Fruit fly (Drosophila melanogaster): ENCODE measurements around the gene GATAe.

Gene GATAe

DNA sequence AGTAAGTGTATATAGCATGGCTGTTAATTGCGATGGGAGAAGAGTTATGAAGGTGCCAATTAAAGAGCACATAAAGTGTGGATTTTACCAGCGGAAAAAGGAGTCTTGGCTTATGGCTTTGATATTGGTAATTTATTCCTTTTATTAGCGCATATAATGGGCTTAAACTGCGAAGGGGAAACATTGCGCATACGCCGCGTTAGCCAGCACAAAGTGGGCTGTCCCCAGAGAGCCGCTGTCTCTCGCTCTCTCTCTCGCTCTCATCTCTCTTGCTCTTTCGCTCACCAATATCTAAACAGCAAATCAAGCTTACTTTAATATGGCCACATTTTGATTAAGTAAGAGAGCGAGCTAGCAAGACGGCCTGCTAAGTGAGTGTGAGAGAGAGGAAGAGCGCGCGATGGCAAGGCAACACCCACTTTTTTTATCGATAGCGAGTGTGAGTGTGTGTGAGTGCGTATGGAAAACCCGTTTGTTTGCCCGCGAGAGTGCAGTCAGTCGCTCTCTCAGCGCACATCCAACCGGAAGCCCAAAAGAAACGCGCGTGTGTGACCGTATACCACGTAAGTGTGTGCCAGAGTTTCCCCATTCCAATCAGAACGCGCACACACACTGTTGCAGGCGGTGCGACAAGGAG lies 16.8 kb downstream of the GATAe start, which contains the start of gene pnr (continued):
- 0 out of 2 replicates have a peak, but pooled peaks have one; percentile 12 for TF ChIP-seq CG3847 (GFP tag; IDR thresholded peaks at IDR 0.05)
- no peak for TF ChIP-seq CG8388 (GFP tag; optimal IDR thresholded peaks at IDR 0.05)
- TF ChIP-seq CG17568 (GFP tag; optimal IDR thresholded peaks at IDR 0.05), result no peak
- TF ChIP-seq yki (optimal IDR thresholded peaks at IDR 0.05), result no peak
- no peak for TF ChIP-seq Dad (GFP tag; optimal IDR thresholded peaks at IDR 0.05)
- peak; percentile 79 for TF ChIP-seq ewg (GFP tag; optimal IDR thresholded peaks at IDR 0.05)
- TF ChIP-seq usp (GFP tag; optimal IDR thresholded peaks at IDR 0.05), result no peak
- TF ChIP-seq tx (GFP tag; optimal IDR thresholded peaks at IDR 0.05), result no peak
- no peak; the same call in 2 of the 3 replicates for TF ChIP-seq so (GFP tag; IDR thresholded peaks at IDR 0.05)
- TF ChIP-seq CG13123 (GFP tag; optimal IDR thresholded peaks at IDR 0.05), result no peak
- no peak for TF ChIP-seq Mrtf (GFP tag; IDR thresholded peaks at IDR 0.05)
- peak; percentile 40 for TF ChIP-seq Ets65A (GFP tag)
- TF ChIP-seq eve (GFP tag; optimal IDR thresholded peaks at IDR 0.05), result no peak
- no peak for TF ChIP-seq sima (GFP tag; optimal IDR thresholded peaks at IDR 0.05)
- peak in 1 of 2 experiments; percentile 86 for TF ChIP-seq Pdp1 (GFP tag; optimal IDR thresholded peaks at IDR 0.05)
- TF ChIP-seq CG11247 (GFP tag; IDR thresholded peaks at IDR 0.05), result no peak
- no peak for TF ChIP-seq Six4 (GFP tag; optimal IDR thresholded peaks at IDR 0.05)
- TF ChIP-seq Jarid2 (GFP tag; optimal IDR thresholded peaks at IDR 0.05), result peak; percentile 68
- no peak for TF ChIP-seq CG3726 (GFP tag; IDR thresholded peaks at IDR 0.05)
- TF ChIP-seq CG6689 (GFP tag; IDR thresholded peaks at IDR 0.05), result 0 out of 2 replicates have a peak, but pooled peaks have one; percentile 20
- no peak for TF ChIP-seq zf30C (GFP tag; optimal IDR thresholded peaks at IDR 0.05)
- no peak for TF ChIP-seq CG12236 (GFP tag; optimal IDR thresholded peaks at IDR 0.05)
- TF ChIP-seq pros (GFP tag; optimal IDR thresholded peaks at IDR 0.05), result peak; percentile 33
- TF ChIP-seq CG3065 (GFP tag; optimal IDR thresholded peaks at IDR 0.05), result no peak
- peak; percentile 18 for TF ChIP-seq CG17385 (GFP tag; optimal IDR thresholded peaks at IDR 0.05)
- TF ChIP-seq CG2199 (GFP tag; IDR thresholded peaks at IDR 0.05), result no peak
- no peak for TF ChIP-seq Mad (GFP tag; optimal IDR thresholded peaks at IDR 0.05)
- TF ChIP-seq dati (GFP tag; IDR thresholded peaks at IDR 0.05), result no peak
- no peak for TF ChIP-seq Sin3A (optimal IDR thresholded peaks at IDR 0.05)
- TF ChIP-seq CG9876 (GFP tag; optimal IDR thresholded peaks at IDR 0.05), result peak; percentile 3
- 0 out of 2 replicates have a peak, but pooled peaks have one; percentile 32 for TF ChIP-seq ara (GFP tag; IDR thresholded peaks at IDR 0.05)
- no peak for TF ChIP-seq hth (optimal IDR thresholded peaks at IDR 0.05)
- TF ChIP-seq CG31365 (tag; optimal IDR thresholded peaks at IDR 0.05), result no peak
- no peak for TF ChIP-seq maf-S (GFP tag; optimal IDR thresholded peaks at IDR 0.05)
- no peak for TF ChIP-seq CG15269 (tag; optimal IDR thresholded peaks at IDR 0.05)
- no peak; the same call in 2 of the 3 replicates for TF ChIP-seq tgo (GFP tag; IDR thresholded peaks at IDR 0.05)
- no peak for TF ChIP-seq Dip2 (GFP tag; IDR thresholded peaks at IDR 0.05)
- no peak for TF ChIP-seq az2 (GFP tag; optimal IDR thresholded peaks at IDR 0.05)
- TF ChIP-seq otp (GFP tag; IDR thresholded peaks at IDR 0.05), result 0 out of 3 replicates have a peak, but pooled peaks have one; percentile 63
- no peak for TF ChIP-seq CG4820 (GFP tag; optimal IDR thresholded peaks at IDR 0.05)
- no peak for TF ChIP-seq ems (GFP tag; optimal IDR thresholded peaks at IDR 0.05)
- no peak for TF ChIP-seq Doc3 (GFP tag; IDR thresholded peaks at IDR 0.05; ENCODE audit: partially characterized antibody)
- TF ChIP-seq PHDP (tag; optimal IDR thresholded peaks at IDR 0.05), result no peak
- TF ChIP-seq CG11398 (GFP tag; optimal IDR thresholded peaks at IDR 0.05), result no peak
- TF ChIP-seq CG7839 (tag; optimal IDR thresholded peaks at IDR 0.05), result no peak
- peak; percentile 53 for TF ChIP-seq HmgD (GFP tag; optimal IDR thresholded peaks at IDR 0.05)
- TF ChIP-seq pho (GFP tag; optimal IDR thresholded peaks at IDR 0.05), result no peak
- TF ChIP-seq ftz-f1 (GFP tag; optimal IDR thresholded peaks at IDR 0.05), result peak; percentile 38
- TF ChIP-seq Gsc (GFP tag; IDR thresholded peaks at IDR 0.05), result no peak
- peak; percentile 48; the same call in 1 of the 3 replicates for TF ChIP-seq zen2 (GFP tag; IDR thresholded peaks at IDR 0.05; ENCODE audit: partially characterized antibody)
- TF ChIP-seq twi (tag; optimal IDR thresholded peaks at IDR 0.05), result peak; percentile 27
- TF ChIP-seq aop (GFP tag; IDR thresholded peaks at IDR 0.05), result 0 out of 2 replicates have a peak, but pooled peaks have one; percentile 35

Measured in whole organism, embryonic.